Fruit fly (Drosophila melanogaster) whole organism, larva: Measurements from ENCODE around the gene Mob2.

Source experiments
- noc ChIP-seq: fragments of 200-800 bp; sonication (Bioruptor generic); optimal IDR thresholded peaks from 3 replicates; lab custom pipeline; 2019; ENCODE audit warnings: missing biosample characterization, mild to moderate bottlenecking, missing genetic modification characterization, moderate library complexity

Mob2 gene

dm6 chr3L:11480304-11480703 is 81.7 kb downstream of the Mob2 start:
- TF ChIP-seq noc (tag; lab: Kevin White, UChicago): no peak

DNA sequence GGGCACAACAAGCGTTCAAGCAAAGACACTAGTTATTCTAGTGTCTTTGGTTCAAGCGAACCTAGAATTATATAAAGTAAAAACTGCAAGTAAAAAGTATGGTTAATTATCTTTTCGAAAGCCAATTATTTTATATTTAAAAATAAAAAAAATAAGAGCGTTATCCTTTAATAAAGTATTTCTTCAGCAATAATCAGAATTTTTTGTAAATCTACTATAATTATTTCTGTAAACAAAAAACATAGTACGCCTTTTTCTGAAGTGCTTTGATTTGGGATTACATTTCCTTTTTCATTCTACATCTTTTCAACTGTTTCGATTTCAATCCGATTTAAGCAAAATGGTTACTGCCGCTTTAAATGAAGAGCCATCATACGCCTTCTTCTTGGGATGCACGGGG is 87.4 kb downstream of the Mob2 start, which contains the start of gene Vha16-2:
Gene Vha16-2, plus strand, starts transcription at position 301 of the 400 bp plus-strand sequence.
- no peak for TF ChIP-seq noc (tag; lab: Kevin White, UChicago)

DNA sequence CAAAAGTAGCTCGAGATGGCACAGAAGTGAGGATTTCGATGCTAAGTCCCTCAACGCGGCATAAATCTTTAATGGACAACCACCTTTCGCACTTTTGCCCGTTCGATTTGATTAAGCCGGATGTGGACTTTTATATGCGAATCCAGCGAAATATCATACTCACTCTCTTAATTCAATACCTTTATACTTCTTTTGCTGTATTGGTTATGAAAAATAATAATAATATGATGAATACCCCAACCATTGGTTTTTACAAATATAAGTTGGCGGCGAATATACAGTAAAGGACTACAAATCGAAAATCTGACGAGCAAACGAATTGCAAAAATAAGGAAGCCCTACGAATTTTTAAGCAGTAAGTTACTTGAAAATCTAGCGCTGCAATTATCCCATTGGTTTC is 89.0 kb downstream of the Mob2 start, which contains the start of gene Vha16-3:
Gene Vha16-3, plus strand, starts transcription at position 301 of the 400 bp plus-strand sequence.
- TF ChIP-seq noc (tag; lab: Kevin White, UChicago): no peak
